Fruit fly (Drosophila melanogaster): ENCODE data around the gene Or7a.

DNA sequence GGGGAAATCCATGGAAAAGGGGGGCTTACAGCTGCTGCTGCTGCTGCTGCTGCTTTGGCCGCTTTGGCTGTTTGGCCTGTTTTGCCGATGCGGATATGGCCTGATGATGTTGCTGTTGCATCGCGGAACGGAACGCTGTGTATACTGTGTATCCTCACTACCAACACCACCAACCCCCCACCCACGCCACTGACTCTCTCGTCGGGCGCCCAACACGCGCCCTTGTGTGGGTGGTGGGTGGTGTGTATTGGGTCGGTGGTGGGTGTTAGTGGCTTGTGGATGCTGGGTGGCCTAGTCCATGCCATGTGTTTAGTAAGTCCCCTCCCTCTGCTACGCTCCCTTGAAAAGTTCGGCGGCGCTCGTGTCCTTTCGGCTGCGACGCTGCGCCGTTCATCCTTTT, 12.2 kb upstream of the Or7a start:
- no peak for TF ChIP-seq Sp1 (GFP tag; optimal IDR thresholded peaks at IDR 0.05)
- TF ChIP-seq fru (GFP tag; optimal IDR thresholded peaks at IDR 0.05) = no peak
- no peak for TF ChIP-seq CG32264 (GFP tag; optimal IDR thresholded peaks at IDR 0.05)
- TF ChIP-seq GATAd (GFP tag; optimal IDR thresholded peaks at IDR 0.05) = no peak
- TF ChIP-seq OdsH (GFP tag; optimal IDR thresholded peaks at IDR 0.05) = no peak
- no peak for TF ChIP-seq h (GFP tag; optimal IDR thresholded peaks at IDR 0.05)
- no peak for TF ChIP-seq Mio (GFP tag; optimal IDR thresholded peaks at IDR 0.05)
- TF ChIP-seq pan (optimal IDR thresholded peaks at IDR 0.05) = no peak
- TF ChIP-seq psq (GFP tag; optimal IDR thresholded peaks at IDR 0.05) = no peak
